Fruit fly (Drosophila melanogaster) whole organism, embryonic: ENCODE measurements around the gene Moe.

Source experiments
- B-H2 ChIP-seq: fragments of 200-800 bp; sonication (Bioruptor generic); optimal IDR thresholded peaks from 2 replicates; lab custom pipeline; 2018; ENCODE audit warnings: missing biosample characterization, mild to moderate bottlenecking, missing genetic modification characterization
- CG10267 ChIP-seq: fragments of 200-800 bp; sonication (Bioruptor generic); optimal IDR thresholded peaks from 2 replicates; lab custom pipeline; 2018; ENCODE audit warnings: missing biosample characterization, mild to moderate bottlenecking, missing genetic modification characterization, moderate library complexity
- CG11696 ChIP-seq: fragments of 200-800 bp; sonication (Bioruptor generic); IDR thresholded peaks from 2 replicates; pipeline ENCODE4 v1.3.6; 2022; ENCODE audit warnings: missing biosample characterization, missing genetic modification characterization
- CG12236 ChIP-seq: fragments of 200-800 bp; sonication (Bioruptor generic); optimal IDR thresholded peaks from 2 replicates; lab custom pipeline; 2016; ENCODE audit warnings: missing biosample characterization, missing genetic modification characterization
- CG13123 ChIP-seq: fragments of 200-800 bp; sonication (Bioruptor generic); optimal IDR thresholded peaks from 2 replicates; lab custom pipeline; 2016; ENCODE audit warnings: missing biosample characterization, missing genetic modification characterization
- CG14050 ChIP-seq: fragments of 200-800 bp; sonication (Bioruptor generic); IDR thresholded peaks from 3 replicates; pipeline ENCODE4 v1.3.6; 2022; ENCODE audit warnings: missing biosample characterization, missing genetic modification characterization
- CG15073 ChIP-seq: fragments of 200-800 bp; sonication (Bioruptor generic); optimal IDR thresholded peaks from 2 replicates; lab custom pipeline; 2016; ENCODE audit warnings: missing biosample characterization, missing genetic modification characterization
- CG17186 ChIP-seq: fragments of 200-800 bp; sonication (Bioruptor generic); optimal IDR thresholded peaks from 3 replicates; lab custom pipeline; 2017; ENCODE audit warnings: missing biosample characterization, missing genetic modification reagents, missing genetic modification characterization
- CG17385 ChIP-seq: fragments of 200-800 bp; sonication (Bioruptor generic); optimal IDR thresholded peaks from 3 replicates; lab custom pipeline; 2018; ENCODE audit warnings: missing biosample characterization, mild to moderate bottlenecking, missing genetic modification characterization
- CG18262 ChIP-seq: fragments of 200-800 bp; optimal IDR thresholded peaks from 3 replicates; lab custom pipeline; 2019; ENCODE audit warnings: missing biosample characterization, mild to moderate bottlenecking, missing genetic modification characterization, moderate library complexity
- CG2202 ChIP-seq: fragments of 200-800 bp; sonication (Bioruptor generic); optimal IDR thresholded peaks from 2 replicates; lab custom pipeline; 2018; ENCODE audit warnings: missing biosample characterization, mild to moderate bottlenecking, missing genetic modification characterization
- CG2875 ChIP-seq: fragments of 200-800 bp; sonication (Bioruptor generic); optimal IDR thresholded peaks from 2 replicates; lab custom pipeline; 2017; ENCODE audit warnings: missing biosample characterization, mild to moderate bottlenecking, missing genetic modification characterization, missing genetic modification reagents
- CG34224 ChIP-seq: fragments of 200-800 bp; sonication (Bioruptor generic); IDR thresholded peaks from 3 replicates; pipeline ENCODE4 v1.3.6; 2022; ENCODE audit warnings: missing biosample characterization, missing genetic modification characterization; ENCODE audit not compliant: partially characterized antibody
- CG4730 ChIP-seq: fragments of 200-800 bp; sonication (Bioruptor generic); IDR thresholded peaks from 2 replicates; pipeline ENCODE4 v1.3.6; 2022; ENCODE audit warnings: missing biosample characterization, missing genetic modification characterization
- CG5180 ChIP-seq: fragments of 200-800 bp; sonication (Bioruptor generic); optimal IDR thresholded peaks from 3 replicates; lab custom pipeline; 2017; ENCODE audit warnings: missing biosample characterization, missing genetic modification characterization, mild to moderate bottlenecking, moderate library complexity, missing genetic modification reagents
- CG6854 ChIP-seq: fragments of 200-800 bp; sonication (Bioruptor generic); optimal IDR thresholded peaks from 3 replicates; lab custom pipeline; 2017; ENCODE audit warnings: missing biosample characterization, mild to moderate bottlenecking, missing genetic modification characterization
- CG7786 ChIP-seq: fragments of 200-800 bp; sonication (Bioruptor generic); optimal IDR thresholded peaks from 2 replicates; lab custom pipeline; 2016; ENCODE audit warnings: missing biosample characterization, missing genetic modification characterization
- CkIIα-i1 ChIP-seq: fragments of 200-800 bp; sonication (Bioruptor generic); IDR thresholded peaks from 2 replicates; pipeline ENCODE4 v1.3.6; 2022; ENCODE audit warnings: missing biosample characterization, missing genetic modification characterization
- Eip74EF ChIP-seq, 2 experiments: fragments of 200-800 bp in 1 of 2; fragments of >200 bp in 1 of 2; sonication (Bioruptor generic) in 1 of 2; optimal IDR thresholded peaks; 2 replicates each; lab custom pipeline; 2017 to 2019; ENCODE audit warnings: missing biosample characterization in 2 of 2, missing genetic modification characterization in 2 of 2, mild to moderate bottlenecking in 1 of 2, moderate library complexity in 1 of 2
- Fer1 ChIP-seq: fragments of 200-800 bp; sonication (Bioruptor generic); optimal IDR thresholded peaks from 2 replicates; lab custom pipeline; 2017; ENCODE audit warnings: missing biosample characterization, mild to moderate bottlenecking, missing genetic modification characterization
- Mrtf ChIP-seq: fragments of 200-800 bp; sonication (Bioruptor generic); IDR thresholded peaks from 3 replicates; pipeline ENCODE4 v1.3.6; 2022; ENCODE audit warnings: missing biosample characterization, missing genetic modification characterization
- Nf-YA ChIP-seq: fragments of 200-800 bp; sonication (Bioruptor generic); IDR thresholded peaks from 2 replicates; pipeline ENCODE4 v1.3.6; 2022; ENCODE audit warnings: missing biosample characterization, missing genetic modification characterization
- Nf-YC ChIP-seq: fragments of 200-800 bp; optimal IDR thresholded peaks from 3 replicates; lab custom pipeline; 2019; ENCODE audit warnings: missing biosample characterization, mild to moderate bottlenecking, missing genetic modification characterization, moderate library complexity
- Opbp ChIP-seq: fragments of 200-800 bp; sonication (Bioruptor generic); IDR thresholded peaks from 3 replicates; pipeline ENCODE4 v1.3.6; 2022; ENCODE audit warnings: missing biosample characterization, missing genetic modification characterization; ENCODE audit not compliant: partially characterized antibody
- Pdp1 ChIP-seq, 2 experiments: fragments of 200-800 bp; sonication (Bioruptor generic); optimal IDR thresholded peaks; 3 replicates each; lab custom pipeline; 2016; ENCODE audit warnings: missing biosample characterization in 2 of 2, missing genetic modification characterization in 2 of 2, mild to moderate bottlenecking in 1 of 2, moderate library complexity in 1 of 2
- Six4 ChIP-seq: fragments of 200-800 bp; sonication (Bioruptor generic); optimal IDR thresholded peaks from 2 replicates; lab custom pipeline; 2016; ENCODE audit warnings: missing biosample characterization, missing genetic modification characterization
- YL-1 ChIP-seq: fragments of 200-800 bp; sonication (Bioruptor generic); optimal IDR thresholded peaks from 3 replicates; lab custom pipeline; 2017; ENCODE audit warnings: missing biosample characterization, mild to moderate bottlenecking, missing genetic modification characterization
- ab ChIP-seq: fragments of 200-800 bp; sonication (Bioruptor generic); optimal IDR thresholded peaks from 2 replicates; lab custom pipeline; 2016; ENCODE audit warnings: missing biosample characterization, missing genetic modification characterization
- az2 ChIP-seq: fragments of 200-800 bp; sonication (Bioruptor generic); optimal IDR thresholded peaks from 3 replicates; lab custom pipeline; 2016; ENCODE audit warnings: missing biosample characterization, missing genetic modification characterization
- bigmax ChIP-seq: fragments of 200-800 bp; sonication (Bioruptor generic); optimal IDR thresholded peaks from 2 replicates; lab custom pipeline; 2018; ENCODE audit warnings: missing biosample characterization, mild to moderate bottlenecking, missing genetic modification characterization
- bowl ChIP-seq: fragments of 200-800 bp; sonication (Bioruptor generic); IDR thresholded peaks from 2 replicates; pipeline ENCODE4 v1.3.6; 2022; ENCODE audit warnings: missing biosample characterization, missing genetic modification characterization
- cg ChIP-seq: fragments of 200-800 bp; sonication (Bioruptor generic); optimal IDR thresholded peaks from 3 replicates; lab custom pipeline; 2019; ENCODE audit warnings: missing biosample characterization, mild to moderate bottlenecking, missing genetic modification characterization, moderate library complexity
- cwo ChIP-seq: fragments of 200-800 bp; sonication (Bioruptor generic); optimal IDR thresholded peaks from 3 replicates; lab custom pipeline; 2017; ENCODE audit warnings: missing biosample characterization, missing genetic modification characterization, mild to moderate bottlenecking, moderate library complexity, missing genetic modification reagents
- esg ChIP-seq: fragments of 200-800 bp; sonication (Bioruptor generic); conservative IDR thresholded peaks from 2 replicates; pipeline ENCODE4 v1.3.6; 2022; ENCODE audit warnings: missing biosample characterization, missing genetic modification characterization
- ewg ChIP-seq: fragments of 200-800 bp; sonication (Bioruptor generic); optimal IDR thresholded peaks from 3 replicates; lab custom pipeline; 2017; ENCODE audit warnings: mild to moderate bottlenecking, missing biosample characterization, missing genetic modification reagents, missing genetic modification characterization
- eyg ChIP-seq: fragments of 200-800 bp; sonication (Bioruptor generic); optimal IDR thresholded peaks from 3 replicates; lab custom pipeline; 2016; ENCODE audit warnings: missing biosample characterization, missing genetic modification characterization
- gcm2 ChIP-seq: fragments of 200-800 bp; sonication (Bioruptor generic); optimal IDR thresholded peaks from 2 replicates; lab custom pipeline; 2016; ENCODE audit warnings: missing biosample characterization, missing genetic modification characterization
- gem ChIP-seq: fragments of 200-800 bp; sonication (Bioruptor generic); optimal IDR thresholded peaks from 2 replicates; lab custom pipeline; 2019; ENCODE audit warnings: missing biosample characterization, mild to moderate bottlenecking, missing genetic modification characterization, moderate library complexity
- gro ChIP-seq: fragments of 200-800 bp; sonication (Bioruptor generic); optimal IDR thresholded peaks from 2 replicates; lab custom pipeline; 2016; ENCODE audit warnings: missing biosample characterization, missing genetic modification characterization
- kah ChIP-seq: fragments of 200-800 bp; sonication (Bioruptor generic); optimal IDR thresholded peaks from 2 replicates; lab custom pipeline; 2018; ENCODE audit warnings: missing biosample characterization, mild to moderate bottlenecking, missing genetic modification characterization
- maf-S ChIP-seq: fragments of 200-800 bp; sonication (Bioruptor generic); optimal IDR thresholded peaks from 2 replicates; lab custom pipeline; 2016; ENCODE audit warnings: missing biosample characterization, missing genetic modification characterization
- mirr ChIP-seq: fragments of 200-800 bp; sonication (Bioruptor generic); optimal IDR thresholded peaks from 3 replicates; lab custom pipeline; 2018; ENCODE audit warnings: missing biosample characterization, mild to moderate bottlenecking, missing genetic modification characterization
- otp ChIP-seq: fragments of 200-800 bp; sonication (Bioruptor generic); IDR thresholded peaks from 3 replicates; pipeline ENCODE4, ENCODE4 v1.3.6; 2022; ENCODE audit warnings: missing biosample characterization, missing genetic modification characterization
- pita ChIP-seq: fragments of 200-800 bp; sonication (Bioruptor generic); optimal IDR thresholded peaks from 2 replicates; lab custom pipeline; 2017; ENCODE audit warnings: missing biosample characterization, mild to moderate bottlenecking, missing genetic modification characterization
- so ChIP-seq: fragments of 200-800 bp; sonication (Bioruptor generic); IDR thresholded peaks from 3 replicates; pipeline ENCODE4 v1.3.6; 2022; ENCODE audit warnings: missing biosample characterization, missing genetic modification characterization
- stwl ChIP-seq: fragments of 200-800 bp; sonication (Bioruptor generic); optimal IDR thresholded peaks from 3 replicates; lab custom pipeline; 2018; ENCODE audit warnings: missing biosample characterization, mild to moderate bottlenecking, missing genetic modification characterization, moderate library complexity
- tgo ChIP-seq: fragments of 200-800 bp; sonication (Bioruptor generic); IDR thresholded peaks from 3 replicates; pipeline ENCODE4 v1.3.6; 2022; ENCODE audit warnings: missing biosample characterization, missing genetic modification characterization
- ttk ChIP-seq: fragments of 200-800 bp; sonication (Bioruptor generic); IDR thresholded peaks from 2 replicates; pipeline ENCODE4 v2.1.2; 2022; ENCODE audit warnings: missing biosample characterization, missing genetic modification characterization
- zf30C ChIP-seq: fragments of 200-800 bp; sonication (Bioruptor generic); optimal IDR thresholded peaks from 3 replicates; lab custom pipeline; 2018; ENCODE audit warnings: missing biosample characterization, mild to moderate bottlenecking, missing genetic modification characterization

The Moe gene

DNA sequence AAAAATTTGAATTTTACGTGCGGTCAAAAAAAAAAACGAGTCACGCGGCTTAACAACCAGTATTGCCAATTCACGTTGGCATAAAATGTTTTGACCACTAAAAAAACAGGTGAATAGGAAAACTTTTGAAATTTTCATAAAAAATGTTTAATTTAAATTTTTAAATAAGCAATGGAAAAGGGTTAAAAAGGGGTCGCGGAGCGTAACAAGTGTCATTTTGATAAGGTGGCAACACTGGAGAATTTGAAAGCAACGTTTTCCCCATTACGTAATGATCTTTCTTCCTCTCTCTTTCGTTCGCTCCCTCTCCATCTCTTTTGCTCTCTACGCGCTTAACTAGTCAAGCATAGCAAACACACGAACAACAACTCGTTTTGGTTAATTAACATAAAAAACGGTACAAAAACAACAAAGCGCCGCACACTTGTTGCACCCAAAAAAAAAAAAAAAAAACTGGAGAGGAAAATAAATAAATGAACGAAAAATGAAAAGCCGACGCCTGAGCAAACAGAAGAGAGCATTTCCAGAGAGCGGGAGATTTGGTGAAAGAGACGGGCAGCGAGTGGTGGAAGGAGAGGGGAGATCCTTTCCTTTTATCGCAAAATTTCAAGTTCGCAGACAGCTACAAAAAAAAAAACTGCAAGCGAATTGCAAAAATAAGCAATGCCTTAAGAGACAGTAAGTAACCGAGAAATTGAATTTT lies 3.7 kb downstream of the Moe start (continued):
- TF ChIP-seq esg (peak; percentile 72), gem (tag; lab: Kevin White, UChicago) (peak; percentile 88), pita (no peak), Mrtf (GFP tag; lab: Robert Waterston, UW) (peak; percentile 61; the same call in 2 of the 3 replicates), stwl (peak; percentile 36), ttk (GFP tag; lab: Robert Waterston, UW) (peak; percentile 81), gro (GFP tag; lab: Kevin White, UChicago) (no peak), CG12236 (GFP tag; lab: Kevin White, UChicago) (peak; percentile 39), Six4 (GFP tag; lab: Kevin White, UChicago) (peak; percentile 63), CG2202 (tag; lab: Kevin White, UChicago) (peak; percentile 68), CG15073 (GFP tag; lab: Kevin White, UChicago) (peak; percentile 5), CG17186 (no peak), maf-S (GFP tag; lab: Kevin White, UChicago) (peak; percentile 35), B-H2 (GFP tag; lab: Kevin White, UChicago) (no peak), Opbp (GFP tag; lab: Robert Waterston, UW) (no peak), CG6854 (GFP tag; lab: Kevin White, UChicago) (peak; percentile 39), CG5180 (peak; percentile 72), CG17385 (peak; percentile 76), az2 (GFP tag; lab: Kevin White, UChicago) (peak; percentile 78), CkIIα-i1 (no peak), otp (GFP tag; lab: Robert Waterston, UW) (peak; percentile 74; the same call in 1 of the 3 replicates), Eip74EF (GFP tag; optimal IDR thresholded peaks at IDR 0.05; lab: Kevin White, UChicago) (peak in 1 of 2 experiments; percentile 82), kah (GFP tag; lab: Kevin White, UChicago) (peak; percentile 78), CG18262 (tag; lab: Kevin White, UChicago) (peak; percentile 78), ab (GFP tag; lab: Kevin White, UChicago) (no peak), zf30C (no peak), ewg (peak; percentile 73), eyg (GFP tag; lab: Kevin White, UChicago) (peak; percentile 8), cg (no peak), CG13123 (GFP tag; lab: Kevin White, UChicago) (peak; percentile 31), CG11696 (GFP tag; lab: Robert Waterston, UW) (peak; percentile 53), YL-1 (GFP tag; lab: Kevin White, UChicago) (peak; percentile 35), CG7786 (peak; percentile 55), CG10267 (tag; lab: Kevin White, UChicago) (peak; percentile 68), CG14050 (GFP tag; lab: Robert Waterston, UW) (peak; percentile 66; the same call in 2 of the 3 replicates), mirr (GFP tag; lab: Kevin White, UChicago) (no peak), Fer1 (GFP tag; lab: Kevin White, UChicago) (peak; percentile 72), CG4730 (GFP tag; lab: Robert Waterston, UW) (peak; percentile 52; the same call in 1 of the 2 replicates), gcm2 (GFP tag; lab: Kevin White, UChicago) (peak; percentile 20), Nf-YC (tag; lab: Kevin White, UChicago) (peak; percentile 23), tgo (GFP tag; lab: Robert Waterston, UW) (peak; percentile 56), so (peak; percentile 62; the same call in 2 of the 3 replicates), CG34224 (no peak), Pdp1 (GFP tag; optimal IDR thresholded peaks at IDR 0.05; lab: Kevin White, UChicago) (peak; percentile 57 to 96), cwo (GFP tag; lab: Kevin White, UChicago) (peak; percentile 61), Nf-YA (GFP tag; lab: Robert Waterston, UW) (peak; percentile 66), bowl (GFP tag; lab: Robert Waterston, UW) (0 out of 2 replicates have a peak, but pooled peaks have one; percentile 26), CG2875 (GFP tag; lab: Kevin White, UChicago) (peak; percentile 81), bigmax (GFP tag; lab: Kevin White, UChicago) (no peak)
